Worm (Caenorhabditis elegans) whole organism, L1 larva: ENCODE measurements around the gene Y24D9A.7.

Source experiments
- C16A3.4 ChIP-seq: fragments of 150-350 bp; optimal IDR thresholded peaks from 2 replicates; lab custom pipeline; 2014; ENCODE audit warnings: missing biosample characterization, missing genetic modification characterization
- C34B4.2 ChIP-seq: sonication (generic microtip); optimal IDR thresholded peaks from 2 replicates; lab custom pipeline; 2017; ENCODE audit warnings: mild to moderate bottlenecking, missing genetic modification characterization, missing compliant biosample characterization
- F16B12.6 ChIP-seq: fragments of 150-350 bp; optimal IDR thresholded peaks from 2 replicates; lab custom pipeline; 2014; ENCODE audit warnings: missing biosample characterization, missing genetic modification characterization
- ama-1 ChIP-seq: fragments of 150-350 bp; optimal IDR thresholded peaks from 2 replicates; lab custom pipeline; 2014
- ceh-82 ChIP-seq, 3 experiments: fragments of 150-350 bp in 1 of 3; sonication (generic microtip) in 2 of 3; optimal IDR thresholded peaks; 2 replicates each; lab custom pipeline; 2014 to 2017; ENCODE audit warnings: missing biosample characterization in 3 of 3, missing genetic modification characterization in 3 of 3
- ceh-88 ChIP-seq: fragments of 200-800 bp; sonication (Bioruptor generic); IDR thresholded peaks from 2 replicates; pipeline ENCODE4 v1.3.6; 2022; ENCODE audit warnings: missing genetic modification characterization, missing compliant biosample characterization
- dpl-1 ChIP-seq, 3 experiments: fragments of 150-350 bp in 2 of 3; sonication (generic microtip) in 1 of 3; optimal IDR thresholded peaks; 2 replicates each; lab custom pipeline; 2014 to 2017; ENCODE audit warnings: missing biosample characterization in 3 of 3, missing genetic modification characterization in 3 of 3, missing genetic modification reagents in 3 of 3
- efl-1 ChIP-seq, 4 experiments: fragments of 150-350 bp; optimal IDR thresholded peaks in 3 of 4; peaks in 1 of 4; 1 replicate in 1 of 4; 2 replicates in 3 of 4; lab custom pipeline; 2014; ENCODE audit warnings: missing biosample characterization in 2 of 4, missing genetic modification characterization in 2 of 4, missing genetic modification reagents in 2 of 4
- egl-13 ChIP-seq: sonication (generic microtip); optimal IDR thresholded peaks from 2 replicates; lab custom pipeline; 2016; ENCODE audit warnings: missing genotype, missing genetic modification reagents, missing genetic modification characterization, missing compliant biosample characterization
- elt-3 ChIP-seq, 6 experiments: fragments of 150-350 bp in 1 of 6; sonication (generic microtip); optimal IDR thresholded peaks; 2 replicates each; lab custom pipeline; 2017 to 2018; ENCODE audit warnings: missing biosample characterization in 6 of 6, missing genetic modification characterization in 6 of 6, inconsistent platforms in 1 of 6
- fkh-10 ChIP-seq: sonication (generic microtip); optimal IDR thresholded peaks from 2 replicates; lab custom pipeline; 2017; ENCODE audit warnings: missing biosample characterization, missing genetic modification reagents, missing genetic modification characterization
- fkh-8 ChIP-seq: sonication (generic microtip); optimal IDR thresholded peaks from 2 replicates; lab custom pipeline; 2016; ENCODE audit warnings: mild to moderate bottlenecking, missing genetic modification characterization, missing compliant biosample characterization
- grh-1 ChIP-seq: fragments of 200-800 bp; sonication (Bioruptor generic); IDR thresholded peaks from 2 replicates; pipeline ENCODE4 v1.3.6; 2022; ENCODE audit warnings: missing genetic modification reagents, missing genetic modification characterization, missing compliant biosample characterization
- hlh-17 ChIP-seq: fragments of 200-800 bp; sonication (Bioruptor generic); optimal IDR thresholded peaks from 2 replicates; lab custom pipeline; 2018; ENCODE audit warnings: missing genetic modification characterization, mild to moderate bottlenecking, missing compliant biosample characterization, moderate library complexity, borderline replicate concordance
- jun-1 ChIP-seq: fragments of 150-350 bp; optimal IDR thresholded peaks from 2 replicates; lab custom pipeline; 2014; ENCODE audit warnings: missing biosample characterization, missing genetic modification reagents, missing genetic modification characterization
- lin-13 ChIP-seq: fragments of 150-350 bp; optimal IDR thresholded peaks from 2 replicates; lab custom pipeline; 2014; ENCODE audit warnings: missing biosample characterization, missing genetic modification reagents, missing genetic modification characterization
- lin-14 ChIP-seq: fragments of 200-800 bp; sonication (Bioruptor generic); optimal IDR thresholded peaks from 2 replicates; lab custom pipeline; 2018; ENCODE audit warnings: mild to moderate bottlenecking, missing genetic modification characterization, moderate library complexity, missing compliant biosample characterization
- lin-15B ChIP-seq: fragments of 150-350 bp; sonication (generic microtip); optimal IDR thresholded peaks from 3 replicates; lab custom pipeline; 2014; ENCODE audit warnings: missing biosample characterization, missing genetic modification characterization
- lin-35 ChIP-seq, 2 experiments: fragments of 150-350 bp; optimal IDR thresholded peaks; 2 replicates each; lab custom pipeline; 2014; ENCODE audit warnings: missing biosample characterization in 2 of 2, missing genetic modification characterization in 2 of 2, missing genetic modification reagents in 2 of 2
- lin-39 ChIP-seq: fragments of 150-350 bp; optimal IDR thresholded peaks from 2 replicates; lab custom pipeline; 2014; ENCODE audit warnings: missing biosample characterization, missing genetic modification reagents, missing genetic modification characterization
- lsy-2 ChIP-seq, 2 experiments: fragments of 150-350 bp; optimal IDR thresholded peaks; 2 replicates each; lab custom pipeline; 2014; ENCODE audit warnings: missing biosample characterization in 2 of 2, missing genetic modification characterization in 2 of 2
- mab-9 ChIP-seq: fragments of 200-800 bp; sonication (Bioruptor generic); IDR thresholded peaks from 2 replicates; pipeline ENCODE4 v1.3.6; 2022; ENCODE audit warnings: missing genetic modification reagents, missing genetic modification characterization, missing compliant biosample characterization
- mdl-1 ChIP-seq, 2 experiments: fragments of 150-350 bp; optimal IDR thresholded peaks; 2 replicates each; lab custom pipeline; 2014 to 2017; ENCODE audit warnings: missing biosample characterization in 2 of 2, missing genetic modification characterization in 2 of 2, inconsistent platforms in 1 of 2
- nhr-12 ChIP-seq: sonication (generic microtip); optimal IDR thresholded peaks from 2 replicates; lab custom pipeline; 2017; ENCODE audit warnings: missing biosample characterization, missing genetic modification characterization
- nhr-20 ChIP-seq: sonication (generic microtip); optimal IDR thresholded peaks from 2 replicates; lab custom pipeline; 2016; ENCODE audit warnings: mild to moderate bottlenecking, missing genetic modification characterization, missing compliant biosample characterization
- nhr-237 ChIP-seq: fragments of 150-350 bp; optimal IDR thresholded peaks from 2 replicates; lab custom pipeline; 2014; ENCODE audit warnings: missing biosample characterization, missing genetic modification characterization
- nhr-47 ChIP-seq: sonication (generic microtip); optimal IDR thresholded peaks from 2 replicates; lab custom pipeline; 2016; ENCODE audit warnings: mild to moderate bottlenecking, missing genetic modification characterization, moderate library complexity, missing compliant biosample characterization
- nhr-77 ChIP-seq: fragments of 150-350 bp; optimal IDR thresholded peaks from 2 replicates; lab custom pipeline; 2014; ENCODE audit warnings: missing biosample characterization, missing genetic modification characterization
- nhr-85 ChIP-seq: sonication (generic microtip); peaks from one replicate; lab custom pipeline; 2016; ENCODE audit warnings: missing genetic modification characterization, inconsistent platforms, missing compliant biosample characterization
- nhr-90 ChIP-seq: sonication (generic microtip); optimal IDR thresholded peaks from 2 replicates; lab custom pipeline; 2016; ENCODE audit warnings: mild to moderate bottlenecking, missing genetic modification characterization, missing compliant biosample characterization; ENCODE audit not compliant: poor library complexity
- pax-3 ChIP-seq: fragments of 200-800 bp; sonication (Bioruptor generic); optimal IDR thresholded peaks from 2 replicates; lab custom pipeline; 2018; ENCODE audit warnings: mild to moderate bottlenecking, missing genetic modification characterization, moderate library complexity, missing compliant biosample characterization
- pqm-1 ChIP-seq: sonication (generic microtip); optimal IDR thresholded peaks from 3 replicates; lab custom pipeline; 2017; ENCODE audit warnings: missing biosample characterization, missing genetic modification characterization
- rnt-1 ChIP-seq: sonication (generic microtip); optimal IDR thresholded peaks from 2 replicates; lab custom pipeline; 2016; ENCODE audit warnings: mild to moderate bottlenecking, missing genetic modification characterization, moderate library complexity, missing compliant biosample characterization
- skn-1 ChIP-seq: fragments of 150-350 bp; optimal IDR thresholded peaks from 2 replicates; lab custom pipeline; 2014; ENCODE audit warnings: missing biosample characterization, missing genetic modification characterization
- sox-4 ChIP-seq: sonication (generic microtip); optimal IDR thresholded peaks from 2 replicates; lab custom pipeline; 2016; ENCODE audit warnings: missing genetic modification characterization, missing compliant biosample characterization
- swsn-7 ChIP-seq: sonication (generic microtip); optimal IDR thresholded peaks from 2 replicates; lab custom pipeline; 2016; ENCODE audit warnings: missing genetic modification characterization, missing compliant biosample characterization
- unc-86 ChIP-seq: sonication (generic microtip); optimal IDR thresholded peaks from 2 replicates; lab custom pipeline; 2016; ENCODE audit warnings: missing genetic modification characterization, missing compliant biosample characterization
- vab-15 ChIP-seq: sonication (generic microtip); optimal IDR thresholded peaks from 2 replicates; lab custom pipeline; 2017; ENCODE audit warnings: missing genotype, mild to moderate bottlenecking, missing genetic modification characterization, missing compliant biosample characterization
- xbp-1 ChIP-seq: sonication (generic microtip); optimal IDR thresholded peaks from 2 replicates; lab custom pipeline; 2016; ENCODE audit warnings: missing genetic modification characterization, missing compliant biosample characterization
- ztf-4 ChIP-seq: fragments of 150-350 bp; optimal IDR thresholded peaks from 2 replicates; lab custom pipeline; 2014; ENCODE audit warnings: missing biosample characterization, missing genetic modification characterization

Y24D9A.7 gene

ce11 chrIV:4400350-4401326 lies 4.3 kb downstream of the Y24D9A.7 start, which contains the start of gene Y24D9A.6 (continued):
- TF ChIP-seq ztf-4 (peak; percentile 68), hlh-17 (GFP tag; lab: Kevin White, UChicago) (no peak), nhr-85 (tag; lab: Kevin White, UChicago) (peak; percentile 100), ceh-82 (tag; optimal IDR thresholded peaks at IDR 0.05; lab: Kevin White, UChicago) (peak; percentile 20 to 47 (median 37)), lin-14 (GFP tag; lab: Kevin White, UChicago) (peak; percentile 95), lsy-2 (tag; optimal IDR thresholded peaks at IDR 0.05; lab: Kevin White, UChicago) (peak; percentile 72 to 81), vab-15 (tag; lab: Kevin White, UChicago) (peak; percentile 66), fkh-10 (GFP tag; lab: Kevin White, UChicago) (no peak), grh-1 (GFP tag; lab: Robert Waterston, UW) (peak; percentile 100), ama-1 (lab: Kevin White, UChicago) (peak; percentile 50), efl-1 (optimal IDR thresholded peaks at IDR 0.05; lab: Kevin White, UChicago) (peak; percentile 73 to 80), efl-1 (GFP tag; optimal IDR thresholded peaks at IDR 0.05 in 1 of 2; lab: Kevin White, UChicago) (peak; percentile 3 to 92), pqm-1 (tag; lab: Kevin White, UChicago) (no peak), rnt-1 (tag; lab: Kevin White, UChicago) (peak; percentile 49), nhr-90 (tag; lab: Kevin White, UChicago) (peak; percentile 94), F16B12.6 (no peak), mdl-1 (tag; optimal IDR thresholded peaks at IDR 0.05; lab: Kevin White, UChicago) (peak; percentile 10 to 63), lin-13 (GFP tag; lab: Kevin White, UChicago) (peak; percentile 73), C34B4.2 (tag; lab: Kevin White, UChicago) (no peak), C16A3.4 (tag; lab: Kevin White, UChicago) (peak; percentile 72), jun-1 (tag; lab: Kevin White, UChicago) (peak; percentile 42), fkh-8 (tag; lab: Kevin White, UChicago) (no peak), lin-15B (tag; lab: Kevin White, UChicago) (no peak), nhr-20 (tag; lab: Kevin White, UChicago) (peak; percentile 84), pax-3 (tag; lab: Kevin White, UChicago) (peak; percentile 4), egl-13 (no peak), lin-39 (tag; lab: Kevin White, UChicago) (peak; percentile 74), ceh-88 (GFP tag; lab: Robert Waterston, UW) (0 out of 2 replicates have a peak, but pooled peaks have one; percentile 43), skn-1 (peak; percentile 57), unc-86 (tag; lab: Kevin White, UChicago) (no peak), nhr-47 (tag; lab: Kevin White, UChicago) (peak; percentile 84), nhr-12 (no peak), elt-3 (tag; optimal IDR thresholded peaks at IDR 0.05; lab: Kevin White, UChicago) (peak in 3 of 6 experiments; percentile 69 to 89 (median 76)), mab-9 (GFP tag; lab: Robert Waterston, UW) (peak; percentile 59), nhr-237 (tag; lab: Kevin White, UChicago) (peak; percentile 57), xbp-1 (peak; percentile 28), dpl-1 (GFP tag; optimal IDR thresholded peaks at IDR 0.05; lab: Kevin White, UChicago) (peak; percentile 60 to 75 (median 69)), nhr-77 (tag; lab: Kevin White, UChicago) (peak; percentile 61), lin-35 (GFP tag; optimal IDR thresholded peaks at IDR 0.05; lab: Kevin White, UChicago) (peak; percentile 56 to 86), swsn-7 (peak; percentile 43), sox-4 (no peak)
- TF ChIP-seq, all 84 proteins: peak for 44
